Fruit fly (Drosophila melanogaster): ENCODE results near the gene CG15293.

The CG15293 gene

dm6 chr2L:14109347-14109746 lies at the start of gene CG15293:
Gene CG15293, minus strand, starts transcription at chr2L:14109447.
- no peak for TF ChIP-seq EcR (GFP tag; optimal IDR thresholded peaks at IDR 0.05)
- no peak for TF ChIP-seq usp (GFP tag; optimal IDR thresholded peaks at IDR 0.05)
- TF ChIP-seq Dll (optimal IDR thresholded peaks at IDR 0.05), result no peak
- TF ChIP-seq pan (optimal IDR thresholded peaks at IDR 0.05), result no peak
- no peak for TF ChIP-seq CG8478 (optimal IDR thresholded peaks at IDR 0.05)
- TF ChIP-seq psq (optimal IDR thresholded peaks at IDR 0.05), result no peak

dm6 chr2L:14157993-14158392 lies 48.7 kb upstream of the CG15293 start:
- no peak for TF ChIP-seq pan (optimal IDR thresholded peaks at IDR 0.05)
- no peak for TF ChIP-seq EcR (GFP tag; optimal IDR thresholded peaks at IDR 0.05)
- TF ChIP-seq CG8478 (optimal IDR thresholded peaks at IDR 0.05), result no peak
- no peak for TF ChIP-seq usp (GFP tag; optimal IDR thresholded peaks at IDR 0.05)
- no peak for TF ChIP-seq psq (optimal IDR thresholded peaks at IDR 0.05)
- no peak for TF ChIP-seq Dll (optimal IDR thresholded peaks at IDR 0.05)

- no peak for TF ChIP-seq CG8478 (optimal IDR thresholded peaks at IDR 0.05)
Observed at dm6 chr2L:14146368-14146767, 37.1 kb upstream of the CG15293 start.

- no peak for TF ChIP-seq CG8478 (optimal IDR thresholded peaks at IDR 0.05)
- TF ChIP-seq usp (GFP tag; optimal IDR thresholded peaks at IDR 0.05), result no peak
- TF ChIP-seq pan (optimal IDR thresholded peaks at IDR 0.05), result no peak
- TF ChIP-seq Dll (optimal IDR thresholded peaks at IDR 0.05), result no peak
- TF ChIP-seq psq (optimal IDR thresholded peaks at IDR 0.05), result no peak
- TF ChIP-seq EcR (GFP tag; optimal IDR thresholded peaks at IDR 0.05), result no peak
Observed at dm6 chr2L:14142842-14143241, 33.6 kb upstream of the CG15293 start.

dm6 chr2L:14141238-14141637 lies 32.0 kb upstream of the CG15293 start:
- no peak for TF ChIP-seq psq (optimal IDR thresholded peaks at IDR 0.05)
- no peak for TF ChIP-seq Dll (optimal IDR thresholded peaks at IDR 0.05)
- no peak for TF ChIP-seq CG8478 (optimal IDR thresholded peaks at IDR 0.05)
- TF ChIP-seq EcR (GFP tag; optimal IDR thresholded peaks at IDR 0.05), result no peak
- no peak for TF ChIP-seq pan (optimal IDR thresholded peaks at IDR 0.05)
- TF ChIP-seq usp (GFP tag; optimal IDR thresholded peaks at IDR 0.05), result no peak

- TF ChIP-seq pan (optimal IDR thresholded peaks at IDR 0.05), result no peak
- no peak for TF ChIP-seq usp (GFP tag; optimal IDR thresholded peaks at IDR 0.05)
- no peak for TF ChIP-seq CG8478 (optimal IDR thresholded peaks at IDR 0.05)
- no peak for TF ChIP-seq Dll (optimal IDR thresholded peaks at IDR 0.05)
- no peak for TF ChIP-seq psq (optimal IDR thresholded peaks at IDR 0.05)
- TF ChIP-seq EcR (GFP tag; optimal IDR thresholded peaks at IDR 0.05), result no peak
Observed at dm6 chr2L:14136197-14136596, 26.9 kb upstream of the CG15293 start.

- TF ChIP-seq usp (GFP tag; optimal IDR thresholded peaks at IDR 0.05), result no peak
- TF ChIP-seq Dll (optimal IDR thresholded peaks at IDR 0.05), result no peak
- peak in 1 of 2 experiments; percentile 54 for TF ChIP-seq EcR (GFP tag; optimal IDR thresholded peaks at IDR 0.05)
Observed at dm6 chr2L:14133562-14134539, 24.6 kb upstream of the CG15293 start.

dm6 chr2L:14125630-14126029 lies 16.4 kb upstream of the CG15293 start:
- TF ChIP-seq EcR (GFP tag; optimal IDR thresholded peaks at IDR 0.05) (no peak), pan (optimal IDR thresholded peaks at IDR 0.05) (no peak), CG8478 (optimal IDR thresholded peaks at IDR 0.05) (no peak), psq (optimal IDR thresholded peaks at IDR 0.05) (no peak), usp (GFP tag; optimal IDR thresholded peaks at IDR 0.05) (no peak), Dll (optimal IDR thresholded peaks at IDR 0.05) (no peak)

dm6 chr2L:14123605-14124004 lies 14.4 kb upstream of the CG15293 start:
- TF ChIP-seq pan (optimal IDR thresholded peaks at IDR 0.05) (no peak), EcR (GFP tag; optimal IDR thresholded peaks at IDR 0.05) (no peak), CG8478 (optimal IDR thresholded peaks at IDR 0.05) (no peak), Dll (optimal IDR thresholded peaks at IDR 0.05) (no peak), psq (optimal IDR thresholded peaks at IDR 0.05) (no peak), usp (GFP tag; optimal IDR thresholded peaks at IDR 0.05) (no peak)

- TF ChIP-seq psq (optimal IDR thresholded peaks at IDR 0.05) (no peak), pan (optimal IDR thresholded peaks at IDR 0.05) (no peak), EcR (GFP tag; optimal IDR thresholded peaks at IDR 0.05) (no peak)
Observed at dm6 chr2L:14122742-14123334, 13.6 kb upstream of the CG15293 start.

- no peak for TF ChIP-seq CG8478 (optimal IDR thresholded peaks at IDR 0.05)
- TF ChIP-seq Dll (optimal IDR thresholded peaks at IDR 0.05), result no peak
- TF ChIP-seq usp (GFP tag; optimal IDR thresholded peaks at IDR 0.05), result no peak
- no peak for TF ChIP-seq psq (optimal IDR thresholded peaks at IDR 0.05)
- no peak for TF ChIP-seq EcR (GFP tag; optimal IDR thresholded peaks at IDR 0.05)
Observed at dm6 chr2L:14120689-14121397, 11.6 kb upstream of the CG15293 start.

- TF ChIP-seq pan (optimal IDR thresholded peaks at IDR 0.05), result no peak
- TF ChIP-seq CG8478 (optimal IDR thresholded peaks at IDR 0.05), result no peak
- TF ChIP-seq EcR (GFP tag; optimal IDR thresholded peaks at IDR 0.05), result no peak
- no peak for TF ChIP-seq psq (optimal IDR thresholded peaks at IDR 0.05)
- no peak for TF ChIP-seq usp (GFP tag; optimal IDR thresholded peaks at IDR 0.05)
- no peak for TF ChIP-seq Dll (optimal IDR thresholded peaks at IDR 0.05)
Observed at dm6 chr2L:14115976-14116501, 6.8 kb upstream of the CG15293 start.
